Fruit fly (Drosophila melanogaster): ENCODE measurements around the gene Cyp18a1.

DNA sequence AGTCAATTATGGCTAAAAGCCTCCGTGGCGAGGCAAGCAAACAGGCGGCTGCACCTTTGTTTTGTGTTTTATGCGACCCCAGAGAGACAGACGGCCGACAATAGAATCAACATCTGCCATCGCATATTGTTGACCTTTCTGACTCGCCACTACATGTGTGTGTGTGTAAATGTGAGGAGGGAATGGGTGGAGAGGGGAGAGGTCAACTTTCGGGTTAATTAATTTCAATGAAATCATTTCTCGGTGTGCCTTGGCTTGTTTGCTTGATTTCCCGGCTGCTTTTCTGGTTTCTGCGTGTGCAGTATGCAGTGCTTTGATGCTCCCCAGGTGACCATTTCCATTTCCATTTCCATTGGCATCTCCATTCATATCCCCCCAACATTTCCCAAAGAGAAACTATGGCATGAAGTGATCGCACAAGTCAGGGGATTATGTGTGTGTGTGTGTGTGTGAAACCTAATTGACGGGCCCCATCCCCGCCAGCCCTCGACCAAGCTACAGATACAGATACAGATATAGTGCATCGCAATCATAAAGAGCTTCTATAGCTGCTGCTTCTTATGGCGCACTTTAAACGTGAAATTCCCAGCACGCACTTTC lies 49.7 kb downstream of the Cyp18a1 start:
- TF ChIP-seq toe (GFP tag; optimal IDR thresholded peaks at IDR 0.05) (no peak), CG5204 (GFP tag; optimal IDR thresholded peaks at IDR 0.05) (no peak), CG11617 (GFP tag; optimal IDR thresholded peaks at IDR 0.05) (no peak)

All from whole organism, adult.